Worm (Caenorhabditis elegans) whole organism, young adult: ENCODE data around the gene F35E8.6.

ENCODE experiments used
- F55B11.4 ChIP-seq: sonication (generic microtip); optimal IDR thresholded peaks from 2 replicates; lab custom pipeline; 2016; ENCODE audit warnings: missing compliant biosample characterization, missing genetic modification characterization, borderline replicate concordance; ENCODE audit not compliant: insufficient read depth
- T07F8.4 ChIP-seq: sonication (generic microtip); optimal IDR thresholded peaks from 2 replicates; lab custom pipeline; 2016; ENCODE audit warnings: mild to moderate bottlenecking, missing genetic modification characterization, moderate library complexity, missing compliant biosample characterization
- ama-1 ChIP-seq, 3 experiments: fragments of 150-350 bp in 1 of 3; sonication (generic microtip) in 2 of 3; optimal IDR thresholded peaks; 2 replicates each; lab custom pipeline; 2014 to 2018; ENCODE audit warnings: missing biosample characterization in 2 of 3, missing genetic modification characterization in 2 of 3, missing genetic modification reagents in 2 of 3
- hrde-1 ChIP-seq: sonication (generic microtip); optimal IDR thresholded peaks from 2 replicates; lab custom pipeline; 2016; ENCODE audit warnings: missing genetic modification characterization, mild to moderate bottlenecking, missing compliant biosample characterization, moderate library complexity, missing genotype, missing genetic modification reagents, borderline replicate concordance
- madf-3 ChIP-seq: fragments of 200-800 bp; sonication (Bioruptor generic); IDR thresholded peaks from 2 replicates; pipeline ENCODE4 v1.3.6; 2022; ENCODE audit warnings: missing genetic modification reagents, missing genetic modification characterization, missing compliant biosample characterization
- mel-28 ChIP-seq: sonication (generic microtip); optimal IDR thresholded peaks from 2 replicates; lab custom pipeline; 2016; ENCODE audit warnings: borderline replicate concordance, mild to moderate bottlenecking, missing genetic modification characterization, missing compliant biosample characterization
- nfyb-1 ChIP-seq: fragments of 200-800 bp; sonication (Bioruptor generic); IDR thresholded peaks from 2 replicates; pipeline ENCODE4 v1.3.6; 2022; ENCODE audit warnings: missing genetic modification reagents, missing genetic modification characterization, missing compliant biosample characterization
- nhr-90 ChIP-seq: sonication (generic microtip); optimal IDR thresholded peaks from 2 replicates; lab custom pipeline; 2016; ENCODE audit warnings: missing genotype, mild to moderate bottlenecking, missing genetic modification characterization, missing compliant biosample characterization
- rcor-1 ChIP-seq: fragments of 200-800 bp; sonication (Bioruptor generic); IDR thresholded peaks from 2 replicates; pipeline ENCODE4 v1.3.6; 2022; ENCODE audit warnings: missing genetic modification reagents, missing genetic modification characterization, missing compliant biosample characterization
- snpc-4 ChIP-seq, 5 experiments: fragments of 150-350 bp in 1 of 5; sonication (generic microtip) in 4 of 5; optimal IDR thresholded peaks; 2 replicates each; lab custom pipeline; 2014 to 2018; ENCODE audit warnings: missing genetic modification characterization in 5 of 5, missing biosample characterization in 3 of 5, antibody characterized with exemption in 2 of 5, mild to moderate bottlenecking in 2 of 5, missing compliant biosample characterization in 2 of 5, missing genotype in 2 of 5, moderate library complexity in 2 of 5, missing genetic modification reagents in 1 of 5
- ztf-3 ChIP-seq: fragments of 200-800 bp; sonication (Bioruptor generic); optimal IDR thresholded peaks from 2 replicates; lab custom pipeline; 2018; ENCODE audit warnings: mild to moderate bottlenecking, missing genetic modification characterization, missing compliant biosample characterization

DNA sequence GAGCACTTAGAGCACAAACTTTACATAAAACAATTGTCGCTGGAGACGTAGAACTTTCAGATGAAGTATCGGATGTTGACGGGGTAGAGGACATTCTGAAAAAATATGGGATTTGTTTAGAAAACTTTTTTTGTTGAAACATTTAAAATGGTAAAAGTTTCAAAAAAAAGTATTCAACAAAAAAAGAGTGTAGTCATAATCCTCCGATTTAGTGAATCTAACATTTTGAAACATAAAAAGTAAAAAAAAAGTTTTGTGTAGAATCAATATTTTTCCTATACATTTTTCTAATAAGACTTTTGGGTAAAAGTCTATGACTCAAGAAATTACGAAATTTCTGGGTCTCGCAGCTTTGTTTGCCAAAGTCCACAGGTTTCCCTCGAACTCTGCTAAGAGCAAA is 15.3 kb upstream of the F35E8.6 start, which contains the start of gene nhr-213:
- no peak for TF ChIP-seq rcor-1 (GFP tag; lab: Robert Waterston, UW)
- no peak for TF ChIP-seq snpc-4 (GFP tag; optimal IDR thresholded peaks at IDR 0.05; lab: Kevin White, UChicago)
- no peak for TF ChIP-seq snpc-4 (tag; optimal IDR thresholded peaks at IDR 0.05; lab: Kevin White, UChicago)
- no peak for TF ChIP-seq madf-3 (GFP tag; lab: Robert Waterston, UW)
- no peak for TF ChIP-seq F55B11.4 (tag; lab: Kevin White, UChicago)
- TF ChIP-seq nhr-90 (tag; lab: Kevin White, UChicago): no peak
- no peak for TF ChIP-seq mel-28
- TF ChIP-seq nfyb-1: no peak
- no peak for TF ChIP-seq T07F8.4 (tag; lab: Kevin White, UChicago)
- TF ChIP-seq ztf-3 (GFP tag; lab: Kevin White, UChicago): no peak
- TF ChIP-seq hrde-1 (tag; lab: Kevin White, UChicago): no peak
- TF ChIP-seq ama-1 (optimal IDR thresholded peaks at IDR 0.05; lab: Kevin White, UChicago): no peak
- no peak for TF ChIP-seq ama-1 (GFP tag; optimal IDR thresholded peaks at IDR 0.05; lab: Kevin White, UChicago)
